Worm (Caenorhabditis elegans) whole organism, L4/young adult: ENCODE results near the gene rpt-1.

Source experiments
- W03F9.2 ChIP-seq: fragments of 150-350 bp; optimal IDR thresholded peaks from 2 replicates; lab custom pipeline; 2014; ENCODE audit warnings: missing biosample characterization, missing genetic modification characterization
- dao-5 ChIP-seq: sonication (generic microtip); optimal IDR thresholded peaks from 2 replicates; lab custom pipeline; 2016; ENCODE audit warnings: missing genotype, missing genetic modification characterization, moderate library complexity, missing compliant biosample characterization

DNA sequence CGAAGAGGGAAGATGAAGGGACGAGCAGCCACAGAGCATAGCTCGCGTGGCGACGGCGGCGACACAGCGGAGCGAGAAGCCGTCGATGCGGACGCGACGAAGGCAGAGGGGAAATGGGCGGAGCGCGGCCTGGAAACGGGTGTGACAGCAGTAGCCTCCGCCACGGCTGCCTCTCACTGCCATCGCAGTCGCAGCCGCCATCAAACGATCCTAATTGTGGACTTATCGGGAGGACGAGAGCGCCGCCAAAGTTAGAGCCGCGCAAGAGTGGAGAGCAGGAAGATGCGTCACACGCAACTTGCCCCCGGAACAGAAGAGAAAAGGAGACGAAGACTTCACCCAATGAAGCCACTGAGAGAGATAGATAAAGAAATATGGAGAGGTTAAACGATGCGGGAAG, 42.1 kb upstream of the rpt-1 start:
- TF ChIP-seq W03F9.2 (tag; lab: Kevin White, UChicago) (no peak), dao-5 (tag; lab: Kevin White, UChicago) (no peak)
